Worm (Caenorhabditis elegans): Measurements from ENCODE around the gene C30G4.2.

ce11 chrX:17093199-17093598 is 47.8 kb upstream of the C30G4.2 start, which contains the start of gene C08A9.3:
- TF ChIP-seq elt-3 (tag; optimal IDR thresholded peaks at IDR 0.05) (no peak), elt-2 (tag; optimal IDR thresholded peaks at IDR 0.05) (no peak), lin-39 (tag; optimal IDR thresholded peaks at IDR 0.05) (no peak), nhr-11 (tag; optimal IDR thresholded peaks at IDR 0.05) (no peak), snpc-4 (tag; optimal IDR thresholded peaks at IDR 0.05) (no peak), pqm-1 (tag; optimal IDR thresholded peaks at IDR 0.05) (no peak), nhr-20 (tag; optimal IDR thresholded peaks at IDR 0.05) (no peak), jun-1 (tag; optimal IDR thresholded peaks at IDR 0.05) (no peak), lin-13 (GFP tag; optimal IDR thresholded peaks at IDR 0.05) (no peak)

Data from whole organism, L1 larva.